Worm (Caenorhabditis elegans) whole organism, midembryonic: ENCODE data around the gene T12B3.2.
"Not testable (repeated sequence)": the region's sequence is repeated elsewhere in the genome, so short reads cannot be mapped to it uniquely, and the experiment has no call there.

Experiments
- T22C8.4 ChIP-seq: fragments of 200-800 bp; sonication (Bioruptor generic); IDR thresholded peaks from 2 replicates; pipeline ENCODE4 v1.3.6; 2022; ENCODE audit warnings: missing genetic modification characterization, missing compliant biosample characterization
- cog-1 ChIP-seq: sonication (generic microtip); optimal IDR thresholded peaks from 2 replicates; lab custom pipeline; 2016; ENCODE audit warnings: missing genetic modification characterization, missing compliant biosample characterization
- flt-1 ChIP-seq: fragments of 200-800 bp; sonication (Bioruptor generic); IDR thresholded peaks from 2 replicates; pipeline ENCODE4 v1.3.6; 2022; ENCODE audit warnings: missing genetic modification characterization, missing compliant biosample characterization
- klf-2 ChIP-seq: fragments of 200-800 bp; sonication (Bioruptor generic); conservative IDR thresholded peaks from 2 replicates; pipeline ENCODE4 v1.3.6; 2022; ENCODE audit warnings: missing genetic modification reagents, missing genetic modification characterization, missing compliant biosample characterization
- med-1 ChIP-seq: sonication (generic microtip); optimal IDR thresholded peaks from 2 replicates; lab custom pipeline; 2017; ENCODE audit warnings: missing genetic modification characterization, mild to moderate bottlenecking, missing compliant biosample characterization, antibody characterized with exemption, missing genetic modification reagents; ENCODE audit not compliant: insufficient read depth
- ref-1 ChIP-seq: fragments of 200-800 bp; sonication (Bioruptor generic); conservative IDR thresholded peaks from 2 replicates; pipeline ENCODE4 v1.3.6; 2022; ENCODE audit warnings: missing genetic modification reagents, missing genetic modification characterization, missing compliant biosample characterization
- tab-1 ChIP-seq: fragments of 200-800 bp; sonication (Bioruptor generic); IDR thresholded peaks from 2 replicates; pipeline ENCODE4 v1.3.6; 2022; ENCODE audit warnings: missing genetic modification characterization, missing compliant biosample characterization
- ztf-23 ChIP-seq: fragments of 200-800 bp; sonication (Bioruptor generic); IDR thresholded peaks from 2 replicates; pipeline ENCODE4 v1.3.6; 2022; ENCODE audit warnings: missing genetic modification reagents, missing genetic modification characterization, missing compliant biosample characterization
- ztf-29 ChIP-seq: fragments of 200-800 bp; sonication (Bioruptor generic); IDR thresholded peaks from 2 replicates; pipeline ENCODE4 v1.3.6; 2022; ENCODE audit warnings: missing genetic modification reagents, missing genetic modification characterization, missing compliant biosample characterization

The T12B3.2 gene

DNA sequence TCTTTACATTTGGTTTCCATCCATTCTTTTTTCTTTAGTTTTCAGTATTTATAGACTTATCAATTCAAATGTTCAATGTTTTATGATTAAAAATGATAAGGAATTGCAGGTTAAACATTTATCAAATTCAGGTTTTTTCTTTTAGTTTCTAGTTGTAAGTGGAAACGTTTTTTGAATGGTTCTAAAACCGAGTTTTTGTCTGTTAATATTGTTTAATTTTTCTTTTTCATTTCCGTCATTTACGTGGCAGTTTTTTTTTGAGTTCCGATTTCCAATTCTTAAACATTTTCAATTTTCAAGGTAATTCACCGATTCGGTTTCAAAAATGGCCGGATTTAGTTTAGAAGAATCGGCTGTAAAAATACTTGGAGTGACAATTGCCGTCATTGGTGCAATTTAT is 1.8 kb upstream of the T12B3.2 start, which contains the start of gene T12B3.3:
Gene T12B3.3 (plus strand): TSS at position 301 of the 400 bp plus-strand sequence.
- not testable (repeated sequence) for TF ChIP-seq ref-1, tab-1, ztf-29 (GFP tag; lab: Robert Waterston, UW)

DNA sequence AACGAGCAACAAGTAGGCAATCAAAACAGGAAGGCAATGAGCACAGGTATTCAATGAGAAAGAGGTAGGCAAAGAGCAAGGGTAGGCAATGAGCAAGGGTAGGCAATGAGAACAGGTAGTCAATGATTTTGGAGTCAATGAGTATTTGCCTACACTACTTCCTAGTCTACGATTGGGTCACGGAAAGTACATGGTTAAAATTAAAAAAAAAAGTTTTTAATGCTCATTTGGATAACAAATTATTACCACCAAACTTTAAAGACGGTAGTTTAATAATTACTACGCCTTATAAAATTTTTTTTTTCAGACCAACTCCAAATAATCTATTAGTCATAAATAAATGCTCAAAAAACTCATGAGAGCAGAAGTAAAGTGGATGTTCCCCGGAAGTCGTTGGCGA is 5.1 kb downstream of the T12B3.2 start, which contains the start of gene ptp-8:
Gene ptp-8 (plus strand): TSS at position 301 of the 400 bp plus-strand sequence.
- TF ChIP-seq klf-2 (GFP tag; lab: Robert Waterston, UW) (no peak), flt-1 (no peak), ztf-23 (GFP tag; lab: Robert Waterston, UW) (no peak), T22C8.4 (no peak), ref-1 (GFP tag; lab: Robert Waterston, UW) (no peak), ztf-29 (GFP tag; lab: Robert Waterston, UW) (no peak), cog-1 (tag; lab: Kevin White, UChicago) (no peak), tab-1 (GFP tag; lab: Robert Waterston, UW) (no peak), med-1 (GFP tag; lab: Kevin White, UChicago) (no peak)

DNA sequence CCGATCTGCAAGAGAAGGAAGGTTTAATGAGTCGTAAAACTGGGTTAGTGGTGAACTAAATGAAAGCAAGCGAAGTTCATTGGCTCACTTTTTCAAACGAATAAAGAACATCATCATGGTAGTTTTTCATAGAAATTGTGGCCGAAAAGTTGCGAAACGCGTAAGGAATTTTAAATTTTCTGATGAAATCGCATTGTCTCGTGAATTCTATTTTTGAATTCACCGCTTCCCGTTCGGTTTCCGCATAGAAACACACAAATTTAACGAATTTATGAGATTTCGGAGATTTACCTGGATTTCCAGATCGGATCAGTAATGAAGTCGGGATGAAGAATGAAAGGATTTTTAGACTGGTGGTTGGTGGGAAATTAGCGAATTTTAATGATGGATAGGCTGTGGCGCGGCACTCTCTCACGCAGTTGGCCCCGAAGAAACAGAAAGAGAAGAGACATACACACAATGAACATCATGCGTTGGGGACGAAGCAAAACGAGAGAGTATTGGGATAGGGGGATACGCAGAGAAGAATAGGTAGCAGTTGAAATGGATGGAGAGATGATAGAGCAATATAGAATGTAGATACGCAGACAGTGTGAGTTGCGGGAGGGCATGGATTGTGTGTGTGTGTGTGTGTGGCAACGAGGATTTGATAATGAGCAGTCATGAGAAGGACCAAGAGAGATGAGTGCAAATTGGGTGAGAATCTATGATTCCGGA is 10.4 kb downstream of the T12B3.2 start:
- TF ChIP-seq ztf-23 (GFP tag; lab: Robert Waterston, UW) (no peak), cog-1 (tag; lab: Kevin White, UChicago) (peak; percentile 24), med-1 (GFP tag; lab: Kevin White, UChicago) (no peak), ztf-29 (GFP tag; lab: Robert Waterston, UW) (no peak), T22C8.4 (no peak), klf-2 (GFP tag; lab: Robert Waterston, UW) (no peak)

DNA sequence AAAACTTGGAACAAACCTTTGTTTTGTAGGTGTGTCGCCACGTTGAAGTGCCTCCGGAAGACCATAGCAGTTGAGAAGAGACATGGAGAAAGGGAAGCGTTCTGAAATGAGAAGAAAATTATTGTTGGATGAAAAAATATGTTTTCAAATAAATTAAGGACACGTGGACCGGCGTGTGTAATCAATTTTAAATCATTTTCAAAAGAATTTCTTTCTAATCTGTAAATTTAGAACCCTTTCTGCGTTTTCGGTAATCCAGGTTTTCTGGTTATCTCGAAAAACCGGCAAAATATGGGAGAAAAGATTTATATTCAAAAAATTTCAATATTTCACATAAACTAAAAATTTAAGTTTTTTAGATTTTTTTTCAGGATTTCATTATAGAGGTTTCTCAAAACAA is 12.2 kb downstream of the T12B3.2 start, which contains the start of gene mob-3:
Gene mob-3 (minus strand): TSS at position 101 of the 400 bp plus-strand sequence.
- TF ChIP-seq ztf-23 (GFP tag; lab: Robert Waterston, UW), result no peak
- no peak for TF ChIP-seq klf-2 (GFP tag; lab: Robert Waterston, UW)
- no peak for TF ChIP-seq cog-1 (tag; lab: Kevin White, UChicago)
- no peak for TF ChIP-seq ref-1 (GFP tag; lab: Robert Waterston, UW)
- no peak for TF ChIP-seq ztf-29 (GFP tag; lab: Robert Waterston, UW)
- no peak for TF ChIP-seq med-1 (GFP tag; lab: Kevin White, UChicago)
- TF ChIP-seq flt-1, result no peak
- TF ChIP-seq tab-1 (GFP tag; lab: Robert Waterston, UW), result no peak
- TF ChIP-seq T22C8.4, result no peak

DNA sequence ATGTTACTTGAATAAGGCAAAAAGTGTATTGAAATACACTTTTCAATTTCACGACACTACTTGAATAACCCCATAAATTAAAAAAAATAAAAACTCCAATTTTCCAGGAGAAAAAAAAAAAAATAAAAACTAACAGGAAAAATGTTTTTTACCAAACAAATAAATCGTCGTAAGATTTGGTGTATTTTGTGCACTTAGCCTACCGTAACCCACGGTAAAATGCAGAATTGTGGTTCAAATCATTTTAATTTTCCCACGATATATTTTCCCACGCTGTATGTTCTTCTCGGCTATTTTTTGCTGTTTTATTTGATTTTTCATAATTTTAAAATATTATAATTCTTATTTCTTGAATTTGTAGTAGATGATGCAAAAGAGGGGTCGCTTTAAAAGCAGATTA is 13.1 kb downstream of the T12B3.2 start:
- TF ChIP-seq med-1 (GFP tag; lab: Kevin White, UChicago), result no peak
- no peak for TF ChIP-seq ztf-23 (GFP tag; lab: Robert Waterston, UW)
- no peak for TF ChIP-seq cog-1 (tag; lab: Kevin White, UChicago)
- no peak for TF ChIP-seq T22C8.4
- no peak for TF ChIP-seq klf-2 (GFP tag; lab: Robert Waterston, UW)
- TF ChIP-seq flt-1, result no peak

DNA sequence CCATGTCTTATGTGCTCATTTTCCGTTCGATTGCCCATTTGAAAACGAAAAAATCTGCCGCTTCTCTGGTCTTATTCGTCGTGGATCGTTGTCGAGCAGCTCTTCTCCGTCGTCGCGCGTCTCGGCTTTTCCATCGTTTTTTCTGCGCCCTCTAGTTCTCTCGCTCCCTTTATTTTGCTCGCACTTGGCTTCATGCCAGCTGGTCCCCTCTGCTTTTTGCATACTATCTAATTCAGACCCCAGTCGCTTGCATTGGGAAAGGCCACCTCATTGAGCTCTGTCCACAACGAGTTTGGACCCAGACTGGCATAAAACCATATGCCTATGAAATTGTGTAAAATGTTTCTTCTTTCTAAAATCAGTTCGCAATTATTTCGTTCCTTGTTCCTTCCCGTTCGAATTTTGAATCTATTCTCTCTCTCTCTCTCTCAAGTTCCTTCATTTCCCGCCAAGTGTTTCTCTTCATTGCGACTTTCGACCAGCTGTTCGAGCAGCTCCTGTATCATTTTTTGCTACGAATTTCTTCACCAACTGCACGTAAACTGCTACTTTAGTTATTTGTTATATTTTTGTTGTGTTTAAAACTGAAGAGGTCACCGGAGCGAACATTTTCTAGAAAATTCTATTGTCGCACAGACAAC is 13.6 kb downstream of the T12B3.2 start:
- TF ChIP-seq T22C8.4 (no peak), klf-2 (GFP tag; lab: Robert Waterston, UW) (no peak), flt-1 (no peak), med-1 (GFP tag; lab: Kevin White, UChicago) (no peak)

DNA sequence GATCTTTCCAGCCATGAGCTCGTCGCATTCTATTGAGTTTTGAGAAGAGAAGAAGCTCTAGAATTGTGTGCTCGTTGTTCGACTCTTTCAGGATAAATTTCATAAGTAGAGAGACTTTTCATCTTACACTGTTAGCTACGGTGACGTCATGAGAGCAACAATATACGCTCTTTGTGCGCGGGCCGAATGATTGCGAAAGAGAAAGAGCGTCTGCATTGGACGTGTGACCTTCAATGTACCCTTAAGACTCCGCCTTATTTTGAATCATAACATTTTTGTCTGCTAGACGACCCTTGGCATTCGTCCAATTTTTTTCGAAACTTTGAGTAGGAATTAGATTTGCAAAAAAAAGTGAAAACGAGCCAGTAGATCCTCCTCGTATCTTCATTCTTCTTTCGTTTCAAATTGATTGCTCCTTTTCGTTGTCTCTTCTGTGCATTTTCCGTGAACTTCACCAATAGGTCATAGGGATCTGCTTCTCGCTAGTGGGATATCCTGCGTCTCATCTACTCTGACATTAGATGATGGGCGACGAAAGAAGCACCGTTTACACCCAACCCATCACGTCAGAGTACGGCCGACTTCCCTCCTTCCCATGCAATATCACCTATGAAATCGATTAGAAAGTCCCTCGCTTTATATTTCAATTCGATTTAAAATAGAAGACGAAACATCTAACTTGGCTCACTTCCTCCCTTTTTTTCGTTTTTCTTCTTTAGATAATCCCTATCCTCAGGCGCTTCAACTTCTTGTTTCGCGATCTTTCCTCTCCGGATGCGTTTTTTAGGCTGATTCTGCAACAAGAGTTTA is 15.1 kb downstream of the T12B3.2 start:
- TF ChIP-seq ztf-29 (GFP tag; lab: Robert Waterston, UW) (no peak), ztf-23 (GFP tag; lab: Robert Waterston, UW) (no peak), tab-1 (GFP tag; lab: Robert Waterston, UW) (no peak), klf-2 (GFP tag; lab: Robert Waterston, UW) (no peak)

DNA sequence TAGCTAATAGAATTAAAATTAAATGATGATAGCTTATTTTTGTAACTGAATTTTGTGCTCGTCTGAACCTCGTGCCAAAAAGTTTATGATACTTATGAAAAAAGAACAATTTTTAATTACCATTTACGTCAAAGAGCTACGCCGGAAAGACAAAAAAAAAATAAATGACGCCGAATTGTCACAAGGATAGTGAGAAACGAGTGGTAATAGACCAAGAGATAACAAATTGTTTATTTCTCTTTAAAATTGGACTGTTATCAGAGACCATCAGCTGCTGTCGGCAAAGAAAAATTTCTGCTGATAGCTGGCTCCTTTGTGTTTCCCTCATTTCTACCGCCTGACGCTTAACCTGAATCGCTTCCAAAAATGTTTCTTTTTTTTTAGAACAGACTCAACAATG is 17.1 kb downstream of the T12B3.2 start, which contains the start of gene pitr-1:
Gene pitr-1 (plus strand): TSS at position 386 of the 400 bp plus-strand sequence.
- TF ChIP-seq flt-1 (no peak), med-1 (GFP tag; lab: Kevin White, UChicago) (no peak), cog-1 (tag; lab: Kevin White, UChicago) (no peak), ref-1 (GFP tag; lab: Robert Waterston, UW) (no peak), ztf-29 (GFP tag; lab: Robert Waterston, UW) (no peak), T22C8.4 (no peak), klf-2 (GFP tag; lab: Robert Waterston, UW) (no peak), ztf-23 (GFP tag; lab: Robert Waterston, UW) (no peak), tab-1 (GFP tag; lab: Robert Waterston, UW) (no peak)

DNA sequence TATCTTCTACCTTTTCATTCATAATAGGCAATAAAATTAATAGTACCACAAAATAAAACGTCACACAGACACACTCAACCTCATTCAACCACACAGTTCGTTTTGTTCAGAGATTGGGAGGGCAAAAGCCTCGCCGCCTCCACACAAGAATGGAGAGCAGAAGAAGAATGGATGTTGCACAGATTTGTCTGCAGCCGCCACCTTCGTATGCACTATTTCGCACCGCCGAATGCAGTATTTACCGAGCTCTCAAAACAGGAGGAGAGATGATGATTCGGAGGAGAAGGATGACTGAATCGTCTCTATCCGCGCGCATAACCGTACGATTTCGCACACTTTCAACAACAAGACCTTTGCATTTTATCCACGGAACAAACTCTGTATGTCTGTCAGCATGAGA is 20.9 kb downstream of the T12B3.2 start:
- TF ChIP-seq flt-1 (no peak), ref-1 (GFP tag; lab: Robert Waterston, UW) (no peak), ztf-23 (GFP tag; lab: Robert Waterston, UW) (no peak)
